Worm (Caenorhabditis elegans) whole organism, L4/young adult: ENCODE results near the gene sptl-1.
A peak's percentile ranks its signal among the peaks of the same experiment; 100 is the strongest.

Experiments used
- W03F9.2 ChIP-seq: fragments of 150-350 bp; optimal IDR thresholded peaks from 2 replicates; lab custom pipeline; 2014; ENCODE audit warnings: missing biosample characterization, missing genetic modification characterization
- dao-5 ChIP-seq: sonication (generic microtip); optimal IDR thresholded peaks from 2 replicates; lab custom pipeline; 2016; ENCODE audit warnings: missing genotype, missing genetic modification characterization, moderate library complexity, missing compliant biosample characterization
- him-1 ChIP-seq: sonication (generic microtip); optimal IDR thresholded peaks from 2 replicates; lab custom pipeline; 2016; ENCODE audit warnings: missing genotype, missing genetic modification reagents, missing genetic modification characterization, missing compliant biosample characterization

The sptl-1 gene

ce11 chrII:33904-34303 lies 17.5 kb upstream of the sptl-1 start, which contains the start of gene F23F1.2:
F23F1.2 (plus strand) TSS chrII:34204.
- TF ChIP-seq dao-5 (tag; lab: Kevin White, UChicago) (no peak), W03F9.2 (tag; lab: Kevin White, UChicago) (no peak), him-1 (no peak)

- no peak for TF ChIP-seq W03F9.2 (tag; lab: Kevin White, UChicago)
- TF ChIP-seq him-1: no peak
- TF ChIP-seq dao-5 (tag; lab: Kevin White, UChicago): no peak
These were observed 14.2 kb upstream of the sptl-1 start, which contains the start of gene F23F1.6 for ce11 chrII:37213-37612. F23F1.6 (minus strand) TSS chrII:37313.

- TF ChIP-seq dao-5 (tag; lab: Kevin White, UChicago): no peak
- no peak for TF ChIP-seq him-1
- TF ChIP-seq W03F9.2 (tag; lab: Kevin White, UChicago): no peak
These were observed 12.0 kb upstream of the sptl-1 start, which contains the start of gene spp-24 for ce11 chrII:39437-39836. spp-24 (minus strand) TSS chrII:39537.

ce11 chrII:41914-42313 lies 9.5 kb upstream of the sptl-1 start, which contains the start of gene F23F1.10:
F23F1.10 (minus strand) TSS chrII:41982.
- TF ChIP-seq dao-5 (tag; lab: Kevin White, UChicago) (no peak), W03F9.2 (tag; lab: Kevin White, UChicago) (no peak), him-1 (no peak)

ce11 chrII:43640-44039 lies 7.8 kb upstream of the sptl-1 start, which contains the start of gene nfyc-1:
nfyc-1 (plus strand) TSS chrII:43907.
- TF ChIP-seq W03F9.2 (tag; lab: Kevin White, UChicago) (peak; percentile 79), dao-5 (tag; lab: Kevin White, UChicago) (no peak)

ce11 chrII:44740-45139 lies 6.7 kb upstream of the sptl-1 start, which contains the start of gene rpoa-49:
rpoa-49 (plus strand) TSS chrII:45040.
- TF ChIP-seq W03F9.2 (tag; lab: Kevin White, UChicago) (no peak), dao-5 (tag; lab: Kevin White, UChicago) (no peak), him-1 (no peak)

DNA sequence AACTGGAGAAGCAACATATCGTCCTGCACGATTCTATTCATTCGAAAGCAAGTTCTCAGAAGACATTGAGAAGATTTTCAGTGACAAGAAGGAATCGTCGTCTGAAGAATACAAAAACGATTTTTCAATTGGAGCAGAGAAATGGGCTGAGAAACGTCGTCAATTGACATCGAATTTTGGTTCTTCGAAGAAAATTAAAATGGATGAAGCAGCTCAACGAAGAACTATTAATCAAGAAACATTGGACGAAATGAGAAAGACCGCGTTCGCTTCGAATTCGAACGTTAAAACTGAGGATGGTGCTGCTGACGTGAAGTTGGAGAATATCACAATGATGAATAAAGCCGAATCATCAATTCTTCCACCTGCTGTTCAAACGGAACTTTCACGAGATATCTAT lies 5.3 kb upstream of the sptl-1 start, which contains the start of gene rpt-4:
Gene rpt-4 (minus strand): TSS at position 101 of the 400 bp plus-strand sequence.
- TF ChIP-seq dao-5 (tag; lab: Kevin White, UChicago): no peak
- TF ChIP-seq W03F9.2 (tag; lab: Kevin White, UChicago): no peak
- no peak for TF ChIP-seq him-1

DNA sequence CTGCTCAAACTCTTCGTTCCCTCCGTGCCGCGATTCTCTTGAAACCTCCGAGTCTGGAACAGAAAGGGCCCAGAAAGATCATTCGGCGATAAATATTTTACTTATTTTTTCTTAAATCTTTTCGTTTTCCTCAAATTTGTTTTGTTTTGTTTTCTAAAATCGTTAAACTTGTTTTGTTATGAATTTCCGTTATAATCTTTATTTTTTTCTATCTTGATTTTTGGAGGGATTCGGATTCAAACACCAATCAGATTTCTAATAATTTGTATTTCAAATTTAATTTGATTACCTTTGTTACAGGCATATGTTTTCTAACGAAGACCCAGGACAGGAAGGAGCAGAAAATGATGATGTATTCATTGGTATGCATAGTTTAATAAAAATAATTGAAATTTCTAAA lies 4.2 kb upstream of the sptl-1 start, which contains the start of gene C23H3.5:
Gene C23H3.5 (plus strand): TSS at position 301 of the 400 bp plus-strand sequence.
- no peak for TF ChIP-seq him-1
- no peak for TF ChIP-seq W03F9.2 (tag; lab: Kevin White, UChicago)
- no peak for TF ChIP-seq dao-5 (tag; lab: Kevin White, UChicago)

ce11 chrII:50862-51261 lies 590 bp upstream of the sptl-1 start:
- TF ChIP-seq him-1: no peak
- no peak for TF ChIP-seq W03F9.2 (tag; lab: Kevin White, UChicago)
- TF ChIP-seq dao-5 (tag; lab: Kevin White, UChicago): no peak

DNA sequence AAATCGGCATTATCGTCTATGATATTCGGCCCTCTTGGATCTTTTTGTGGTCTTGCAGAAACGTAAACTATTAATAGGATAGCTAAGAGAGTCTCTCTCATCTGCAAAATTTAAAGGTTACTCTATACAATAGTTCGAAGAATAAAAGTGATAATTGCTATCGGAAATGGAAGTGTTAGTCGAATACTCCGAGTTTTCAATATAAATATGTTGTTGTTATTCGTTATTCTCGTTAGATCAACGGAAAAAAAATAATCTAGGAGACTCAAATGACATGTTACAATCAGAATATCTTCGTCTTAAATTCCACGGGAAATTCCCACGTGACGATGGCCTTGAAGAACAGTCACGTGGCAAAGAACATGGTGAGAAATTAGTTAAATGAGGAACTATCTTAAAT lies 3.8 kb downstream of the sptl-1 start, which contains the start of gene tre-5:
Gene tre-5 (minus strand): TSS at position 101 of the 400 bp plus-strand sequence.
- no peak for TF ChIP-seq W03F9.2 (tag; lab: Kevin White, UChicago)
- no peak for TF ChIP-seq dao-5 (tag; lab: Kevin White, UChicago)
- no peak for TF ChIP-seq him-1

DNA sequence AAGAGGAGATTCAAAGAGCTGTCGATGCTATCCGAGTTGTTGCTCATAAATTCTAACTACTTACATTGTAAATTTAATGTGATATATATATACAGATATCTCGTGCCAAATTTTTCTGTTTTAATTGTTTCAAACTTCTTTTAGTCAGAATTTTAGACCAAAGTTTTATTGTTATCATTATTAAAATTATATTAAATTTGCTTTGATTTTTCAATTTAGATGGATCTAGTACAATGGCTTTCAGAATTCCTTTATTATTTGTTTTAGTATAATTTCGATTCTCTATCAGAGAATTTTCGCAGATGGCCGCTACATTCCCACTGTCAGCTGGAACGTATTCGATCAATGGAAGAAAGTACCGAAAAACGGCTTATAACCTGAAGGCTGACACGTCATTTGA lies 5.9 kb downstream of the sptl-1 start, which contains the start of gene ascc-1:
Gene ascc-1 (plus strand): TSS at position 301 of the 400 bp plus-strand sequence.
- TF ChIP-seq him-1 (no peak), dao-5 (tag; lab: Kevin White, UChicago) (no peak), W03F9.2 (tag; lab: Kevin White, UChicago) (no peak)

- TF ChIP-seq W03F9.2 (tag; lab: Kevin White, UChicago) (no peak), him-1 (no peak), dao-5 (tag; lab: Kevin White, UChicago) (no peak)
These were observed 6.4 kb downstream of the sptl-1 start for ce11 chrII:57873-58272.

DNA sequence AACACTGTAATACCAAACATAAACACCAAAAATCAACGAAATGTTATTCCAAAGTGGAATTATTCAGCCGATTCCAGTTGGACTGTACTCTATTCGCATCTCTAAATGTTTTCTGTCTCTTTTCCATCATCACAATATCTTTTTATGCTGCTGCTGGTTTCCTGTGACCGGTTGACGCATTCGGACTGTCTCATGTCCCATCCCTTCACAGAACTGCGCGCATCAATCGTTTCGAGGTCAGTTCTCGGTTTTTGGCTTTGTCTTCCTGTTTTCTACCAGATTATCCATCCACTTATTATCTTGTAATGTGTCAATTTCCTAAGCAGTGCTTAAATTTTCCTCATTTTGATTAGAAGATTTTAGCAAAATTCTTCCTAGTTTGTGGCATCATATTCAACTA lies 8.6 kb downstream of the sptl-1 start:
- no peak for TF ChIP-seq W03F9.2 (tag; lab: Kevin White, UChicago)
- no peak for TF ChIP-seq him-1
- no peak for TF ChIP-seq dao-5 (tag; lab: Kevin White, UChicago)

DNA sequence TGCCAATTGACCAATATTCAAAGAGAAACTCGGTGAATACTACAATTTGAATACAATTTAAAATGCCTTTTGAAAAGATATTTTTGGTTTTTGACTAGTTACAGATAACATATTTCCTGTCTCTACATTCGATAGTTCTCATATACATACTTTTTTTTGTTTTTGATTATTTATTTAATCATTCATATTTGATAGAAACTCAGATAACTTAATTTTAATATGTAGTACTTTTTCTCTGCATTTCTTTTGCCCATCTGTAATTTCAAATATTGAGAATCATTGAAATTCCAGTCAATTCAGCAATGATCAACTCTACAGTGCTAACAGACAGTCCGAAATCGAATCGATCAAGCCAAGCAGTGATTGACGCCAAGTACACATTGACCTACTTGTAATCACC lies 9.6 kb downstream of the sptl-1 start, which contains the start of gene C23H3.2:
Gene C23H3.2 (plus strand): TSS at position 301 of the 400 bp plus-strand sequence.
- TF ChIP-seq dao-5 (tag; lab: Kevin White, UChicago) (no peak), W03F9.2 (tag; lab: Kevin White, UChicago) (no peak), him-1 (no peak)

DNA sequence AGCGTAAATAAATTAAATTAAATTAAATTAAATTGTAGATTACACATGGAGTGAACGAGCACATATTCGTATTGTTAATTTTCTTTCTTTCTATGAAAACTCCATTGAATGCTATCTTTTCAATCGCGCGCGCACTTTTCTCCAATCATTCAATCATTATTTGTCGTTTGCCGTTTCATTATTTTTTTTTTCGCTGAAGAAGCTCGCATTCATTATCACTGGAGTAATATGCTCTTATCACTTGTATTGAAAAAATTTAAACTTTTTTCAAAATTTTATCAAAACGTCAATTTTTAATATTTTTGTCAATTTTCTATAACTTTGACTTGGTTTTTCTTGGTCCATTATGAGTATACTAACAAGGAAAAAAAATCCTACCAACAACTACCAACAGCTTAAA lies 14.0 kb downstream of the sptl-1 start:
- TF ChIP-seq him-1: no peak
- TF ChIP-seq dao-5 (tag; lab: Kevin White, UChicago): no peak
- no peak for TF ChIP-seq W03F9.2 (tag; lab: Kevin White, UChicago)
